Worm (Caenorhabditis elegans) whole organism, young adult: Measurements from ENCODE around the gene K03B8.6.

ENCODE experiments used
- F57A8.1 ChIP-seq: fragments of 200-800 bp; sonication (Bioruptor generic); optimal IDR thresholded peaks from 2 replicates; lab custom pipeline; 2018; ENCODE audit warnings: mild to moderate bottlenecking, missing genetic modification characterization, moderate library complexity, missing compliant biosample characterization
- ccch-3 ChIP-seq: fragments of 200-800 bp; sonication (Bioruptor generic); optimal IDR thresholded peaks from 2 replicates; lab custom pipeline; 2018; ENCODE audit warnings: mild to moderate bottlenecking, missing genetic modification characterization, missing compliant biosample characterization
- cebp-2 ChIP-seq: fragments of 200-800 bp; sonication (Bioruptor generic); IDR thresholded peaks from 2 replicates; pipeline ENCODE4 v1.3.6; 2022; ENCODE audit warnings: missing genetic modification characterization, missing compliant biosample characterization
- let-526 ChIP-seq: fragments of 200-800 bp; sonication (Bioruptor generic); IDR thresholded peaks from 2 replicates; pipeline ENCODE4 v1.3.6; 2022; ENCODE audit warnings: missing genetic modification reagents, missing genetic modification characterization, missing compliant biosample characterization
- lin-35 ChIP-seq, 3 experiments: fragments of 150-350 bp in 2 of 3; sonication (generic microtip) in 1 of 3; optimal IDR thresholded peaks; 2 replicates each; lab custom pipeline; 2014 to 2018; ENCODE audit warnings: missing biosample characterization in 3 of 3, missing genetic modification characterization in 3 of 3, missing genetic modification reagents in 3 of 3
- lin-54 ChIP-seq: fragments of 200-800 bp; sonication (Bioruptor generic); optimal IDR thresholded peaks from 2 replicates; lab custom pipeline; 2018; ENCODE audit warnings: mild to moderate bottlenecking, missing genetic modification characterization, missing compliant biosample characterization
- nhr-120 ChIP-seq: fragments of 200-800 bp; sonication (Bioruptor generic); IDR thresholded peaks from 2 replicates; pipeline ENCODE4 v1.3.6; 2022; ENCODE audit warnings: missing genetic modification characterization, missing compliant biosample characterization
- pbrm-1 ChIP-seq: fragments of 200-800 bp; sonication (Bioruptor generic); IDR thresholded peaks from 2 replicates; pipeline ENCODE4 v1.3.6; 2022; ENCODE audit warnings: missing genetic modification reagents, missing genetic modification characterization, missing compliant biosample characterization
- snpc-3.4 ChIP-seq: sonication (generic microtip); optimal IDR thresholded peaks from 2 replicates; lab custom pipeline; 2017; ENCODE audit warnings: missing genetic modification characterization, mild to moderate bottlenecking, missing compliant biosample characterization, antibody characterized with exemption, moderate library complexity, missing genotype, missing genetic modification reagents
- unc-62 ChIP-seq: fragments of 150-350 bp; optimal IDR thresholded peaks from 2 replicates; lab custom pipeline; 2014; ENCODE audit warnings: missing biosample characterization, missing genetic modification reagents, missing genetic modification characterization

DNA sequence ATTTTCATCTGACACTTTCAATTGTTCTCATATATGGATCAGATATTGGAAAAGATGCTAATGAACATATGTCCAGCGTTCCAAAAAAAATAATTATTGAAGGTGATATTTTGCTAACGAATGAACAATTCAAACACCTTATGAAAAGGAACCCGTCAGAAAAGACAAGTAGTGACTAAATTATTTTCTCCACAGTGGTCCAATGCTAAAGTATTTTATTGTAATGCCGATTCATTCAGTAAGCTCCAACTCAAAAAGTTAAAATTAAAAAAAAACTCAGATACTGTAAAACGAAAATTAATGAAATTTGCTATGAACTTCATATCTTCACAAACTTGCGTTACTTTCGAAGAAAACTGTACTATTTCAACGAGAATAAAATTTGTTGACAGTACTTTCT, 15.4 kb upstream of the K03B8.6 start, which contains the start of gene nas-16:
- TF ChIP-seq F57A8.1 (GFP tag; lab: Kevin White, UChicago) (no peak), cebp-2 (GFP tag; lab: Robert Waterston, UW) (no peak), ccch-3 (GFP tag; lab: Kevin White, UChicago) (no peak), nhr-120 (no peak), snpc-3.4 (tag; lab: Kevin White, UChicago) (no peak), lin-54 (no peak), lin-35 (GFP tag; optimal IDR thresholded peaks at IDR 0.05; lab: Kevin White, UChicago) (no peak), pbrm-1 (GFP tag; lab: Robert Waterston, UW) (no peak), unc-62 (no peak), let-526 (GFP tag; lab: Robert Waterston, UW) (no peak)
